Worm (Caenorhabditis elegans): ENCODE results near the gene C06A6.4.
A peak's percentile ranks its signal among the peaks of the same experiment; 100 is the strongest.

- no peak for TF ChIP-seq him-1 (tag; optimal IDR thresholded peaks at IDR 0.05)
- TF ChIP-seq W03F9.2 (tag; optimal IDR thresholded peaks at IDR 0.05), result peak; percentile 21
- TF ChIP-seq dao-5 (tag; optimal IDR thresholded peaks at IDR 0.05), result no peak
These were observed 12.5 kb downstream of the C06A6.4 start for ce11 chrIV:7816402-7817102.

All from whole organism, L4/young adult.